Worm (Caenorhabditis elegans) whole organism, mixed stage, embryonic: ENCODE measurements around the gene F09G2.8.

Experiments used
- M03D4.4 ChIP-seq: sonication (generic microtip); optimal IDR thresholded peaks from 2 replicates; lab custom pipeline; 2017; ENCODE audit warnings: mild to moderate bottlenecking, missing genetic modification characterization, missing compliant biosample characterization
- blmp-1 ChIP-seq: fragments of 150-350 bp; optimal IDR thresholded peaks from 2 replicates; lab custom pipeline; 2014; ENCODE audit warnings: missing biosample characterization, missing genetic modification characterization
- ceh-39 ChIP-seq: fragments of 150-350 bp; optimal IDR thresholded peaks from 2 replicates; lab custom pipeline; 2014; ENCODE audit warnings: missing biosample characterization, missing genetic modification characterization
- ceh-43 ChIP-seq: fragments of 200-800 bp; sonication (Bioruptor generic); optimal IDR thresholded peaks from 2 replicates; lab custom pipeline; 2018; ENCODE audit warnings: mild to moderate bottlenecking, missing genetic modification characterization, moderate library complexity, missing compliant biosample characterization
- ces-1 ChIP-seq: fragments of 150-350 bp; optimal IDR thresholded peaks from 2 replicates; lab custom pipeline; 2014; ENCODE audit warnings: missing biosample characterization, missing genetic modification reagents, missing genetic modification characterization
- drap-1 ChIP-seq: fragments of 200-800 bp; sonication (Bioruptor generic); optimal IDR thresholded peaks from 3 replicates; lab custom pipeline; 2018; ENCODE audit warnings: mild to moderate bottlenecking, missing genetic modification characterization, missing compliant biosample characterization
- elt-1 ChIP-seq: sonication (generic microtip); optimal IDR thresholded peaks from 2 replicates; lab custom pipeline; 2017; ENCODE audit warnings: missing genetic modification characterization, mild to moderate bottlenecking, missing compliant biosample characterization, antibody characterized with exemption, moderate library complexity, borderline replicate concordance; ENCODE audit not compliant: insufficient read depth
- elt-3 ChIP-seq: fragments of 150-350 bp; optimal IDR thresholded peaks from 2 replicates; lab custom pipeline; 2014; ENCODE audit warnings: missing biosample characterization, missing genetic modification characterization
- ham-2 ChIP-seq: fragments of 200-800 bp; sonication (Bioruptor generic); optimal IDR thresholded peaks from 2 replicates; lab custom pipeline; 2018; ENCODE audit warnings: mild to moderate bottlenecking, missing genetic modification characterization, missing compliant biosample characterization
- hlh-1 ChIP-seq: fragments of 150-350 bp; optimal IDR thresholded peaks from 2 replicates; lab custom pipeline; 2014; ENCODE audit warnings: missing biosample characterization, missing genetic modification reagents, missing genetic modification characterization
- lin-13 ChIP-seq: fragments of 150-350 bp; optimal IDR thresholded peaks from 2 replicates; lab custom pipeline; 2014; ENCODE audit warnings: missing biosample characterization, missing genetic modification characterization
- lin-32 ChIP-seq: fragments of 200-800 bp; sonication (Bioruptor generic); optimal IDR thresholded peaks from 2 replicates; lab custom pipeline; 2018; ENCODE audit warnings: mild to moderate bottlenecking, missing genetic modification characterization, missing compliant biosample characterization
- mab-5 ChIP-seq: fragments of 150-350 bp; optimal IDR thresholded peaks from 2 replicates; lab custom pipeline; 2014; ENCODE audit warnings: missing biosample characterization, missing genetic modification characterization
- mep-1 ChIP-seq: fragments of 150-350 bp; optimal IDR thresholded peaks from 2 replicates; lab custom pipeline; 2017; ENCODE audit warnings: missing biosample characterization, missing genetic modification reagents, missing genetic modification characterization, inconsistent platforms
- mls-2 ChIP-seq: sonication (generic microtip); optimal IDR thresholded peaks from 2 replicates; lab custom pipeline; 2016; ENCODE audit warnings: mild to moderate bottlenecking, missing genetic modification characterization, moderate library complexity, missing compliant biosample characterization
- nhr-12 ChIP-seq: fragments of 150-350 bp; optimal IDR thresholded peaks from 2 replicates; lab custom pipeline; 2014; ENCODE audit warnings: missing biosample characterization, missing genetic modification characterization
- nhr-2 ChIP-seq: fragments of 150-350 bp; optimal IDR thresholded peaks from 2 replicates; lab custom pipeline; 2014; ENCODE audit warnings: missing biosample characterization, missing genetic modification characterization
- nhr-237 ChIP-seq: fragments of 150-350 bp; optimal IDR thresholded peaks from 2 replicates; lab custom pipeline; 2014; ENCODE audit warnings: missing biosample characterization, missing genetic modification characterization
- nhr-28 ChIP-seq: fragments of 150-350 bp; optimal IDR thresholded peaks from 2 replicates; lab custom pipeline; 2014; ENCODE audit warnings: missing biosample characterization, missing genetic modification characterization
- nhr-76 ChIP-seq: sonication (generic microtip); optimal IDR thresholded peaks from 2 replicates; lab custom pipeline; 2017; ENCODE audit warnings: missing biosample characterization, missing genetic modification characterization
- pha-4 ChIP-seq: fragments of 150-350 bp; optimal IDR thresholded peaks from 2 replicates; lab custom pipeline; 2018; ENCODE audit warnings: missing biosample characterization, missing genetic modification reagents, missing genetic modification characterization
- sem-2 ChIP-seq: fragments of 200-800 bp; sonication (Bioruptor generic); optimal IDR thresholded peaks from 2 replicates; lab custom pipeline; 2018; ENCODE audit warnings: mild to moderate bottlenecking, missing genetic modification characterization, missing compliant biosample characterization
- snpc-4 ChIP-seq: fragments of 150-350 bp; optimal IDR thresholded peaks from 2 replicates; lab custom pipeline; 2014; ENCODE audit warnings: missing biosample characterization, missing genetic modification characterization
- tbx-8 ChIP-seq: fragments of 200-800 bp; sonication (Bioruptor generic); optimal IDR thresholded peaks from 2 replicates; lab custom pipeline; 2018; ENCODE audit warnings: mild to moderate bottlenecking, missing genetic modification characterization, moderate library complexity, missing compliant biosample characterization
- unc-120 ChIP-seq: sonication (generic microtip); optimal IDR thresholded peaks from 2 replicates; lab custom pipeline; 2017; ENCODE audit warnings: missing genetic modification characterization, missing compliant biosample characterization; ENCODE audit not compliant: poor library complexity, severe bottlenecking
- unc-39 ChIP-seq: fragments of 150-350 bp; optimal IDR thresholded peaks from 2 replicates; lab custom pipeline; 2014; ENCODE audit warnings: missing biosample characterization, missing genetic modification characterization
- unc-62 ChIP-seq: fragments of 150-350 bp; optimal IDR thresholded peaks from 2 replicates; lab custom pipeline; 2014; ENCODE audit warnings: missing biosample characterization, missing genetic modification reagents, missing genetic modification characterization
- zip-8 ChIP-seq: fragments of 150-350 bp; optimal IDR thresholded peaks from 2 replicates; lab custom pipeline; 2014; ENCODE audit warnings: missing biosample characterization, missing genetic modification characterization
- ztf-11 ChIP-seq: fragments of 150-350 bp; optimal IDR thresholded peaks from 2 replicates; lab custom pipeline; 2014; ENCODE audit warnings: missing biosample characterization, missing genetic modification characterization

F09G2.8 gene

DNA sequence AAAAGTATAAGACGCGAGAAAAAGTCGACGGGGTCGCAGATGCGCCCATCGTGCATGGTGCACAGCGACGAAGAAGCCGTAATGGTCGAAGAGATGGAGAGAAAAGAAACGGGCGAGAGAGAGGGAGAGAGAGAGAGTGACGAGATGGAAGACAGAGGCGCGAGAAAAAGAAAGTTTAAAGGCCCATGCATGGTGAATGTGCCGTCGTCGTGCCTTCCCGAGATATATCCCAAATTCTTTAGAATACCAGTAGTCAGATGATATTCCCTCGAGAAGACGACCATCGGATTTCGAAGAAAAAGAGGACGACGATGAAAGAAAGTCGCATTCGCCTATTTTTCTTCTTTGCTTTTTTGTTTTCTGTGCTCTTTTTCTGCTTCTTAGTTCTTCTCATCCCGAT is 22.6 kb upstream of the F09G2.8 start:
- no peak for TF ChIP-seq elt-1 (tag; lab: Kevin White, UChicago)
- TF ChIP-seq nhr-76 (tag; lab: Kevin White, UChicago), result no peak
- TF ChIP-seq drap-1 (GFP tag; lab: Kevin White, UChicago), result no peak
- TF ChIP-seq snpc-4 (tag; lab: Kevin White, UChicago), result no peak
- no peak for TF ChIP-seq mab-5
- TF ChIP-seq lin-13, result no peak
- no peak for TF ChIP-seq ces-1 (GFP tag; lab: Kevin White, UChicago)
- no peak for TF ChIP-seq tbx-8 (GFP tag; lab: Kevin White, UChicago)
- TF ChIP-seq ztf-11 (tag; lab: Kevin White, UChicago), result no peak
- no peak for TF ChIP-seq ham-2 (GFP tag; lab: Kevin White, UChicago)
- TF ChIP-seq, all 35 proteins: peak for 0

- TF ChIP-seq drap-1 (GFP tag; lab: Kevin White, UChicago) (no peak), M03D4.4 (tag; lab: Kevin White, UChicago) (no peak), zip-8 (tag; lab: Kevin White, UChicago) (no peak), sem-2 (GFP tag; lab: Kevin White, UChicago) (no peak), lin-32 (no peak), unc-39 (tag; lab: Kevin White, UChicago) (no peak), mab-5 (no peak), nhr-237 (no peak), elt-3 (tag; lab: Kevin White, UChicago) (no peak), nhr-2 (tag; lab: Kevin White, UChicago) (no peak), pha-4 (no peak), snpc-4 (tag; lab: Kevin White, UChicago) (no peak), nhr-28 (tag; lab: Kevin White, UChicago) (no peak), lin-13 (no peak)
- TF ChIP-seq, all 35 proteins: peak for 0
These were observed 21.3 kb upstream of the F09G2.8 start, which contains the start of gene soap-1 for ce11 chrV:7214802-7215201. soap-1 (minus strand) TSS chrV:7214902.

DNA sequence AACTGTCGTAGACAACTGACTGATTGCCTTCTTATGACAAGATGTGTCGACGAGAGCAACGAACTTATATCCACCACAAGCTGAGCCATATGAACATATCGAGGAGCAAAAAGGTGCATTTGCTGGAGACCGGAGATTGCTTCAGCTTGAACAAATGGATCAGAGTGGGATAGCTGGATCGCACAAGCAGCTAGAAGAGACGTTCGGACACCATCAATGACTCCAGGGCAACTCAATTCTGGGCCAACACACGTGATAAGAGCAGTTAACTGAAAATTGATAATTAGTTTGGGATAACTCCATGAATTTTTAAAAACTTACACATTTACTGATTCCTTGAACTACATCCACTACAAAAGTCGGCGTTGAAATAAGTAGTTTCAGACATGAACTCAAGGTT is 15.5 kb upstream of the F09G2.8 start:
- TF ChIP-seq lin-32, result no peak
- no peak for TF ChIP-seq mls-2 (tag; lab: Kevin White, UChicago)
- TF ChIP-seq nhr-2 (tag; lab: Kevin White, UChicago), result no peak
- TF ChIP-seq nhr-28 (tag; lab: Kevin White, UChicago), result no peak
- no peak for TF ChIP-seq hlh-1
- no peak for TF ChIP-seq drap-1 (GFP tag; lab: Kevin White, UChicago)
- no peak for TF ChIP-seq ceh-39 (tag; lab: Kevin White, UChicago)
- no peak for TF ChIP-seq mab-5
- TF ChIP-seq unc-62 (GFP tag; lab: Kevin White, UChicago), result no peak
- TF ChIP-seq zip-8 (tag; lab: Kevin White, UChicago), result no peak
- no peak for TF ChIP-seq nhr-12 (tag; lab: Kevin White, UChicago)
- TF ChIP-seq elt-1 (tag; lab: Kevin White, UChicago), result no peak
- TF ChIP-seq snpc-4 (tag; lab: Kevin White, UChicago), result no peak
- no peak for TF ChIP-seq lin-13
- no peak for TF ChIP-seq ham-2 (GFP tag; lab: Kevin White, UChicago)

- TF ChIP-seq unc-120 (tag; lab: Kevin White, UChicago) (no peak), elt-1 (tag; lab: Kevin White, UChicago) (no peak), M03D4.4 (tag; lab: Kevin White, UChicago) (no peak), ceh-43 (GFP tag; lab: Kevin White, UChicago) (no peak), sem-2 (GFP tag; lab: Kevin White, UChicago) (no peak), blmp-1 (no peak), tbx-8 (GFP tag; lab: Kevin White, UChicago) (no peak)
These were observed 7.9 kb upstream of the F09G2.8 start for ce11 chrV:7201353-7201752.

DNA sequence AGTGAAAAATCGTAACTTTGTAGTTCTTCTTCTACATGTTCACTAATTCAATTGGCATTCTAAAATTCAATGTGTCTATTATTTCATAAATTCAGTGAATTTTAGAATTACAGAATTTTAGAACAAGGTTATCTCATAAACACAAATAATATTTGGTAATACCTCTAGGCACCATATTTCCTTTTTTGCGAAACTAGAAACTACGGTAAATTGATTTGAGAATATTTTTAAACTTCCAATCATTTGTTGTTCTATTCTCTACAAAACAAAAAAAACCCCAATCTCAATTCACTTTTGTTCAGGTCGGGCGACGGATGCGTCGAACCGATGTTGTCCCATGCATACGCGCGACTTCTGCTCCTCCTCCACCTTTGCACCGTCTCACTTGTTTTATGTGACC is 6.5 kb upstream of the F09G2.8 start, which contains the start of gene F09G2.1:
Gene F09G2.1 (plus strand): TSS at position 301 of the 400 bp plus-strand sequence.
- TF ChIP-seq tbx-8 (GFP tag; lab: Kevin White, UChicago), result no peak
- no peak for TF ChIP-seq ceh-43 (GFP tag; lab: Kevin White, UChicago)
- no peak for TF ChIP-seq mep-1 (tag; lab: Kevin White, UChicago)
- TF ChIP-seq nhr-2 (tag; lab: Kevin White, UChicago), result no peak
- TF ChIP-seq unc-39 (tag; lab: Kevin White, UChicago), result no peak
- no peak for TF ChIP-seq nhr-28 (tag; lab: Kevin White, UChicago)
